Fruit fly (Drosophila melanogaster): ENCODE data around the gene Rrp5.

Gene Rrp5

DNA sequence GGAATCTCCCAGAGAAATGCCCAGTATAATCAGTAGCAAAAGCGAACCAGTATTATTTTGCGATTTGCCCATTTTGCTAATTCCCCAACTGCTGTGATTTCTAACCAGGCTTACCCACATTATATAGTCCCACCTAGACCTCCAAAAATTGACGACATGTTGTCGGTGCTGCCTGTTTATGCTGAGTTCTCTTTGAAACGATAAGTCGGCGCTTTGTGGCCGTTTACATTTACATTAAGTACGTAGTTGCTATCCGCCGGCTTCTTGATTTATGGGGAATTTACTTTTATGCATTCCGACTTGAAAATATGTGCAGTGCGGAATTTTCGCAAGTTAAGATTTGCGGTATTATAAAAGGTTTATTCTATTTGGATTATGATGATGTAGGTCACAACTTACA lies 38.8 kb downstream of the Rrp5 start, which contains the start of gene CG5715:
Gene CG5715 (minus strand): TSS at position 101 of the 400 bp plus-strand sequence.
- no peak for TF ChIP-seq CG17801 (GFP tag; optimal IDR thresholded peaks at IDR 0.05; ENCODE audit: partially characterized antibody)

- no peak for TF ChIP-seq CG17801 (GFP tag; optimal IDR thresholded peaks at IDR 0.05; ENCODE audit: partially characterized antibody)
These were observed 39.9 kb downstream of the Rrp5 start for dm6 chr3R:24293171-24293570.

dm6 chr3R:24289768-24290349 lies 43.3 kb downstream of the Rrp5 start, which contains the start of the genes CG34290 and Uck:
Gene CG34290 (minus strand): TSS chr3R:24289818.
Gene Uck (plus strand): TSS chr3R:24290172.
- TF ChIP-seq CG17801 (GFP tag; optimal IDR thresholded peaks at IDR 0.05; ENCODE audit: partially characterized antibody): peak; percentile 73

DNA sequence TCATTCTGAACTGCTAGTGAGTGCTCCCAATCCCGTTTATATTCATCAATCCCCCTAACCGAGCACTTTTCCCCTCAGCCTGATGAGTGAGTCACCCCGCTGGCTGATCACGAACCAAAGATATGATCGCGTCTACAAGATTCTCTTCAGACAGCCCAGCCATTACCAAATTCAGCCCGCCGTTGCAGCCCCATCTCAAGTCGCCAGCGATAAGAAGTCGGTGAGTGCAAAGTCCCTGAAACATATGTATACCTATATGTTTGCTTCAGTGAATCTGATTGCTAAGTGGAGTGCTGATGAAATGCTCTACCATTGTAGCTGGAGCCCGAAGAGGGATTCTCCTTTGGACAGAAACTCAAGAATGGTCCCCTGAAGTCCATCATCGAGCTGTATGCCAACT lies 46.0 kb downstream of the Rrp5 start:
- no peak for TF ChIP-seq CG17801 (GFP tag; optimal IDR thresholded peaks at IDR 0.05; ENCODE audit: partially characterized antibody)

dm6 chr3R:24285423-24285822 lies 47.7 kb downstream of the Rrp5 start:
- no peak for TF ChIP-seq CG17801 (GFP tag; optimal IDR thresholded peaks at IDR 0.05; ENCODE audit: partially characterized antibody)

DNA sequence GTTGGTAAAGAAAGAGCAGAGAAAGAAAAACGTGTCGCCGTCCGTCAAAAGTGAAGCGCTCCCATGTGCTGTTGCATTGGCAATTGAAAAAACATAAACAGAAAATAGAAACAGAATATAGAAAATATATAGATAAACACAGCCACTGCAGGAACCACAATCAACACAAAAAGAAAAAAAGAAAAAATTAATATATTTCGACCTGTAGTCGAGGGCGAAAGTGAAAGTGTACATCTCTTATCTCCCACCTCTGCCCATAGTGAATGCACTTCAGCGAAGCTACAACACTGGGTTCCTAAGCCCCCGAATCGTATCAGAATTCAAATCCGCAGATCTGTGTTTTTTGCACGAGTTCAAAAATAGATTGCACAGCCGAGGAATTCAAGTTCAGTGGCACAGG lies 49.0 kb downstream of the Rrp5 start:
- TF ChIP-seq CG17801 (GFP tag; optimal IDR thresholded peaks at IDR 0.05; ENCODE audit: partially characterized antibody): no peak

dm6 chr3R:24283582-24284085 lies 49.5 kb downstream of the Rrp5 start, which contains the start of gene CG6356:
Gene CG6356 (plus strand): TSS chr3R:24283955.
- no peak for TF ChIP-seq CG17801 (GFP tag; optimal IDR thresholded peaks at IDR 0.05; ENCODE audit: partially characterized antibody)

DNA sequence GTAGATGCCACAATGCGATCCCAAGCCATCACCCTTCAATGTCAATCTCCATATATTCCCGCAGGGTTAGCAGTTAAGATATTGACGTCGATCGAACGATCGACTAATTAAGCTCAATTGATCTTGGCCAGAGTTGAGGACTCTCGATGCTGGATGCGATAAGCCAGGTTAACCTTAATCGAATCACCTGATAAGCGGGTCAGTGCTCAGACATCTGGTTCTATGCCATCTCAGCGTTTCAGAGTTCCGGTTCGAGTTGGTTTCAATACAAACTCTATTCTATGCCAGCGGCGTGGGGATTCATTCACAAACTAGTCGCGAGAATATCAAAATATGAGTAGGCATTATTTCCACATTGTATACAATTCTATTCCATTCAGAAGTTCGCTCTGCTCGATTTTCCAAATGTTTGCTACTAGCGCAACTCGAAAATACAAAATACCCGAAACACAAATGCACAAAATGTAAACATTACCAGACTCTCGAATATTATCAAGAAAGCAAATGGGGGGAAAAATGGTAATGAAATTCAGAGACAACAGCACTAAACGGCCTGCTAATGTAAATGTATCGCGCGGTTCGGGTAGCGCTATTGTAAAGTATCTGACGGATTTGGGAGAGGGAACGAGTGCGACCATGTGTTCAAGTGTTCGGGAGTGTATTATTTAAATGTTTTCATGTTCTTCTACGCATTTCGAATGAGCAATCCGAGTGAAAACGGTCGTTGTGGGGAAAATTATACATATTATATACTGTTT lies 50.4 kb downstream of the Rrp5 start:
- no peak for TF ChIP-seq CG17801 (GFP tag; optimal IDR thresholded peaks at IDR 0.05; ENCODE audit: partially characterized antibody)

dm6 chr3R:24279291-24279690 lies 53.8 kb downstream of the Rrp5 start, which contains the start of gene shps:
Gene shps (plus strand): TSS chr3R:24279572.
- no peak for TF ChIP-seq CG17801 (GFP tag; optimal IDR thresholded peaks at IDR 0.05; ENCODE audit: partially characterized antibody)

DNA sequence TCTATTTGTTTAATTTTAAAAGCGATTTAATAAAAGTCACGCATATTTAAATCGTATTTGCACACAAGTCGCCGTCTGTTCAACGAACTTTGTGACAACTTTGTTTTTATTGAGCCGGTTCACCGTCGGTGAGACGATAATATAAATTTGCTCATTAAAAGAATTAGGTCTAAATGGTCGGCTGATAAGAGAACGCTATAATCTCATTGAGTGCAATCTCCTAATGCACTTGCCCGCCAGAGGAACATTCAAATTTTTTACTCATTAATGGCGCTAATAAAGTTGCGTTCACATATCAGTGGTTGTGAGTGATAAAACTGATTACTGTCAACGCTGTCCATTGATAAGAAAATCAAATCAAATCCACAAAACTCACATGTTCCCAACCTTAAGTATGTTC lies 54.4 kb downstream of the Rrp5 start:
- TF ChIP-seq CG17801 (GFP tag; optimal IDR thresholded peaks at IDR 0.05; ENCODE audit: partially characterized antibody): peak; percentile 45

All from ovary, adult (tissue).